Worm (Caenorhabditis elegans) whole organism, L3 larva: ENCODE data around the gene npp-21.

ENCODE experiments used
- R02D3.7 ChIP-seq: fragments of 150-350 bp; optimal IDR thresholded peaks from 2 replicates; lab custom pipeline; 2014; ENCODE audit warnings: missing biosample characterization, missing genetic modification characterization
- ama-1 ChIP-seq: fragments of 150-350 bp; optimal IDR thresholded peaks from 2 replicates; lab custom pipeline; 2018
- ceh-16 ChIP-seq: sonication (generic microtip); optimal IDR thresholded peaks from 2 replicates; lab custom pipeline; 2017; ENCODE audit warnings: missing biosample characterization, missing genetic modification characterization
- ceh-9 ChIP-seq: sonication (generic microtip); optimal IDR thresholded peaks from 2 replicates; lab custom pipeline; 2018; ENCODE audit warnings: missing biosample characterization, missing genetic modification characterization
- daf-12 ChIP-seq: fragments of 150-350 bp; optimal IDR thresholded peaks from 2 replicates; lab custom pipeline; 2014; ENCODE audit warnings: missing biosample characterization, missing genetic modification reagents, missing genetic modification characterization
- egl-27 ChIP-seq: sonication (generic microtip); optimal IDR thresholded peaks from 4 replicates; lab custom pipeline; 2017; ENCODE audit warnings: missing biosample characterization, missing genetic modification reagents, missing genetic modification characterization
- egl-5 ChIP-seq: fragments of 150-350 bp; optimal IDR thresholded peaks from 2 replicates; lab custom pipeline; 2017; ENCODE audit warnings: missing biosample characterization, missing genetic modification reagents, missing genetic modification characterization, inconsistent platforms
- elt-1 ChIP-seq: fragments of 150-350 bp; optimal IDR thresholded peaks from 2 replicates; lab custom pipeline; 2014; ENCODE audit warnings: missing biosample characterization, missing genetic modification characterization
- elt-2 ChIP-seq: sonication (generic microtip); optimal IDR thresholded peaks from 2 replicates; lab custom pipeline; 2016; ENCODE audit warnings: missing genetic modification reagents, mild to moderate bottlenecking, missing genetic modification characterization, missing compliant biosample characterization
- fkh-10 ChIP-seq: sonication (generic microtip); optimal IDR thresholded peaks from 2 replicates; lab custom pipeline; 2017; ENCODE audit warnings: missing biosample characterization, missing genetic modification reagents, missing genetic modification characterization
- fos-1 ChIP-seq: fragments of 150-350 bp; optimal IDR thresholded peaks from 2 replicates; lab custom pipeline; 2014; ENCODE audit warnings: missing biosample characterization, missing genetic modification characterization
- hmg-11 ChIP-seq: sonication (generic microtip); optimal IDR thresholded peaks from 2 replicates; lab custom pipeline; 2016; ENCODE audit warnings: missing genetic modification characterization, missing compliant biosample characterization
- lin-15B ChIP-seq: fragments of 150-350 bp; optimal IDR thresholded peaks from 2 replicates; lab custom pipeline; 2014; ENCODE audit warnings: missing biosample characterization, missing genetic modification characterization
- lin-39 ChIP-seq: fragments of 150-350 bp; optimal IDR thresholded peaks from 2 replicates; lab custom pipeline; 2018; ENCODE audit warnings: missing biosample characterization, missing genetic modification reagents, missing genetic modification characterization
- lsy-12 ChIP-seq: sonication (generic microtip); optimal IDR thresholded peaks from 2 replicates; lab custom pipeline; 2016; ENCODE audit warnings: mild to moderate bottlenecking, missing genetic modification characterization, missing compliant biosample characterization
- nfya-1 ChIP-seq: sonication (generic microtip); optimal IDR thresholded peaks from 2 replicates; lab custom pipeline; 2017; ENCODE audit warnings: missing genetic modification characterization, mild to moderate bottlenecking, missing compliant biosample characterization, antibody characterized with exemption, moderate library complexity; ENCODE audit not compliant: insufficient read depth
- nhr-12 ChIP-seq: fragments of 150-350 bp; optimal IDR thresholded peaks from 2 replicates; lab custom pipeline; 2014; ENCODE audit warnings: missing biosample characterization, missing genetic modification characterization
- nhr-23 ChIP-seq: fragments of 150-350 bp; optimal IDR thresholded peaks from 2 replicates; lab custom pipeline; 2014; ENCODE audit warnings: missing biosample characterization, missing genetic modification reagents, missing genetic modification characterization
- nhr-237 ChIP-seq: fragments of 150-350 bp; optimal IDR thresholded peaks from 2 replicates; lab custom pipeline; 2014; ENCODE audit warnings: missing biosample characterization, missing genetic modification characterization
- nhr-76 ChIP-seq: fragments of 150-350 bp; sonication (generic microtip); optimal IDR thresholded peaks from 5 replicates; lab custom pipeline; 2014; ENCODE audit warnings: missing biosample characterization, missing genetic modification characterization
- pqm-1 ChIP-seq: fragments of 150-350 bp; optimal IDR thresholded peaks from 2 replicates; lab custom pipeline; 2017; ENCODE audit warnings: missing biosample characterization, missing genetic modification characterization, inconsistent platforms
- skn-1 ChIP-seq: fragments of 150-350 bp; optimal IDR thresholded peaks from 2 replicates; lab custom pipeline; 2014; ENCODE audit warnings: missing biosample characterization, missing genetic modification characterization
- snpc-4 ChIP-seq: fragments of 150-350 bp; optimal IDR thresholded peaks from 2 replicates; lab custom pipeline; 2014; ENCODE audit warnings: missing biosample characterization, missing genetic modification characterization
- tbx-2 ChIP-seq: sonication (generic microtip); optimal IDR thresholded peaks from 2 replicates; lab custom pipeline; 2016; ENCODE audit warnings: mild to moderate bottlenecking, missing genetic modification characterization, missing compliant biosample characterization
- unc-39 ChIP-seq: sonication (generic microtip); optimal IDR thresholded peaks from 4 replicates; lab custom pipeline; 2017; ENCODE audit warnings: missing biosample characterization, missing genetic modification characterization
- unc-62 ChIP-seq: fragments of 150-350 bp; sonication (generic microtip); optimal IDR thresholded peaks from 4 replicates; lab custom pipeline; 2014; ENCODE audit warnings: missing biosample characterization, missing genetic modification reagents, missing genetic modification characterization
- zag-1 ChIP-seq: fragments of 150-350 bp; optimal IDR thresholded peaks from 2 replicates; lab custom pipeline; 2014; ENCODE audit warnings: missing biosample characterization, missing genetic modification characterization
- ztf-11 ChIP-seq: fragments of 150-350 bp; optimal IDR thresholded peaks from 2 replicates; lab custom pipeline; 2014; ENCODE audit warnings: missing biosample characterization, missing genetic modification characterization

The npp-21 gene

DNA sequence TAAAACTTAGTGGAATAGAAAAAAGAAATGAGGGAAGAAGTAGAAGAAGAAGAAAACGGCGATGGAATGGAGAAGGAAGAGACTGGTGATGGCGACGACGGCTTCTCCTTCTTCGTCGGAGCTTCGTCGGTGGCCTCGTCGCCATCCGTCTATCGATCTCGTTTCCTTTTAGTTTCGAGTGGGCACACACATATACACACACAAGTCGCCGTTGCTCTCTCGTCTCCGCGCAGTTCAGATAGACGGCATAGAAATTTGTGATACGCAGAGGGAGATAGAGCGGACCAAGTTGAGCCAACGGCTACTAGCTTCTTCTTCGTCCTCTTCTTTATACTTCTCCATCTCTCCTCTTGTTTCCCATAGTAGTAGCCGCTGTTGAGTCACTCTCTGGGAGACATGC, 6.2 kb upstream of the npp-21 start:
- no peak for TF ChIP-seq snpc-4 (tag; lab: Kevin White, UChicago)
- TF ChIP-seq lin-39 (tag; lab: Kevin White, UChicago): peak; percentile 28
- TF ChIP-seq nfya-1 (tag; lab: Kevin White, UChicago): peak; percentile 55
- peak; percentile 20 for TF ChIP-seq tbx-2 (tag; lab: Kevin White, UChicago)
- peak; percentile 35 for TF ChIP-seq hmg-11
- TF ChIP-seq fkh-10: peak; percentile 38
- peak; percentile 50 for TF ChIP-seq skn-1
- TF ChIP-seq ceh-9 (tag; lab: Kevin White, UChicago): no peak
- TF ChIP-seq, all 47 proteins: peak for 6

- TF ChIP-seq ceh-9 (tag; lab: Kevin White, UChicago) (no peak), zag-1 (tag; lab: Kevin White, UChicago) (no peak), egl-5 (tag; lab: Kevin White, UChicago) (no peak), nhr-76 (tag; lab: Kevin White, UChicago) (no peak), fos-1 (no peak), R02D3.7 (no peak), fkh-10 (peak; percentile 79), elt-1 (tag; lab: Kevin White, UChicago) (no peak), tbx-2 (tag; lab: Kevin White, UChicago) (no peak)
These were observed 5.2 kb upstream of the npp-21 start for ce11 chrII:7594262-7594661.

DNA sequence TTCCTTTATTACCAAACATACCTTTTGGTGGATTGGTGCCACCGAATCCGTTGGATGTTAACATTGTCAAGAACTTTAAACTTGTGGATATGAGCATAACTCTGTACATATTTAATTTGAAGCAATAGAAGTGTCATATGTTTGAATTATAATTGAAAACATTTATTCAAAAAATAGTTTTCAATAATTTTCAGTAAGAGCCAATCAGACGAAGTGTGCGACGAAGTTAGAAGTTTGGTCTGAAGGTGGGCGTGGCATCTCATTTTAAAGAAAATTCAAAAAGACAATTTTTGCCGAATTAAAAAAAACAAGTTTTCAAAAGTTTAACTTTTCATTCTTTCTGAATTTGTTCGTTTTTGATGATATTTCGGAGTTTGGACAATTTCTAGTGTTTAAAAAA, 4.6 kb upstream of the npp-21 start, which contains the start of gene syd-1:
Gene syd-1 (minus strand): TSS at position 101 of the 400 bp plus-strand sequence.
- TF ChIP-seq hmg-11: no peak
- TF ChIP-seq, all 47 proteins: peak for 0

ce11 chrII:7598702-7599314, 649 bp upstream of the npp-21 start, which contains the start of gene pgam-5:
Gene pgam-5, minus strand, starts transcription at chrII:7598752.
- TF ChIP-seq zag-1 (tag; lab: Kevin White, UChicago) (no peak), elt-2 (tag; lab: Kevin White, UChicago) (peak; percentile 11)

- no peak for TF ChIP-seq ceh-9 (tag; lab: Kevin White, UChicago)
- no peak for TF ChIP-seq nhr-23
- TF ChIP-seq lin-15B (tag; lab: Kevin White, UChicago): no peak
- TF ChIP-seq nfya-1 (tag; lab: Kevin White, UChicago): no peak
- no peak for TF ChIP-seq elt-2 (tag; lab: Kevin White, UChicago)
- TF ChIP-seq unc-39: no peak
- no peak for TF ChIP-seq elt-1 (tag; lab: Kevin White, UChicago)
- no peak for TF ChIP-seq lsy-12
- TF ChIP-seq pqm-1 (tag; lab: Kevin White, UChicago): no peak
- no peak for TF ChIP-seq nhr-12 (tag; lab: Kevin White, UChicago)
- no peak for TF ChIP-seq nhr-237 (tag; lab: Kevin White, UChicago)
- TF ChIP-seq nhr-76 (tag; lab: Kevin White, UChicago): no peak
- no peak for TF ChIP-seq ztf-11 (tag; lab: Kevin White, UChicago)
- no peak for TF ChIP-seq ceh-16 (tag; lab: Kevin White, UChicago)
- TF ChIP-seq daf-12: no peak
- TF ChIP-seq snpc-4 (tag; lab: Kevin White, UChicago): no peak
- no peak for TF ChIP-seq unc-62 (GFP tag; lab: Kevin White, UChicago)
These were observed 5.8 kb downstream of the npp-21 start, which contains the start of gene osm-8 for ce11 chrII:7605306-7605705. Gene osm-8, minus strand, starts transcription at chrII:7605406.

ce11 chrII:7607953-7608352, 8.5 kb downstream of the npp-21 start, which contains the start of gene lips-17:
Gene lips-17, plus strand, starts transcription at chrII:7608253.
- TF ChIP-seq daf-12 (no peak), egl-27 (tag; lab: Kevin White, UChicago) (no peak), ama-1 (lab: Kevin White, UChicago) (no peak), elt-2 (tag; lab: Kevin White, UChicago) (no peak), R02D3.7 (no peak), pqm-1 (tag; lab: Kevin White, UChicago) (no peak)

ce11 chrII:7613241-7613782, 13.9 kb downstream of the npp-21 start, which contains the start of the genes oig-4 and R07G3.7:
Gene oig-4, plus strand, starts transcription at chrII:7613541.
Gene R07G3.7, minus strand, starts transcription at chrII:7613732.
- no peak for TF ChIP-seq R02D3.7
- peak; percentile 45 for TF ChIP-seq egl-5 (tag; lab: Kevin White, UChicago)
